Worm (Caenorhabditis elegans) whole organism, L3 larva: ENCODE results near the gene F36D3.16.

Experiments
- R02D3.7 ChIP-seq: fragments of 150-350 bp; optimal IDR thresholded peaks from 2 replicates; lab custom pipeline; 2014; ENCODE audit warnings: missing biosample characterization, missing genetic modification characterization
- ZK546.5 ChIP-seq: sonication (generic microtip); optimal IDR thresholded peaks from 2 replicates; lab custom pipeline; 2017; ENCODE audit warnings: missing biosample characterization, missing genetic modification characterization
- aly-2 ChIP-seq: fragments of 150-350 bp; optimal IDR thresholded peaks from 2 replicates; lab custom pipeline; 2014; ENCODE audit warnings: missing biosample characterization, missing genetic modification characterization
- ama-1 ChIP-seq: fragments of 150-350 bp; optimal IDR thresholded peaks from 2 replicates; lab custom pipeline; 2018
- ceh-16 ChIP-seq: sonication (generic microtip); optimal IDR thresholded peaks from 2 replicates; lab custom pipeline; 2017; ENCODE audit warnings: missing biosample characterization, missing genetic modification characterization
- ceh-28 ChIP-seq: fragments of 150-350 bp; optimal IDR thresholded peaks from 2 replicates; lab custom pipeline; 2014; ENCODE audit warnings: missing biosample characterization, missing genetic modification reagents, missing genetic modification characterization
- ceh-9 ChIP-seq: sonication (generic microtip); optimal IDR thresholded peaks from 2 replicates; lab custom pipeline; 2018; ENCODE audit warnings: missing biosample characterization, missing genetic modification characterization
- egl-27 ChIP-seq: sonication (generic microtip); optimal IDR thresholded peaks from 4 replicates; lab custom pipeline; 2017; ENCODE audit warnings: missing biosample characterization, missing genetic modification reagents, missing genetic modification characterization
- egl-5 ChIP-seq: fragments of 150-350 bp; optimal IDR thresholded peaks from 2 replicates; lab custom pipeline; 2017; ENCODE audit warnings: missing biosample characterization, missing genetic modification reagents, missing genetic modification characterization, inconsistent platforms
- elt-1 ChIP-seq: fragments of 150-350 bp; optimal IDR thresholded peaks from 2 replicates; lab custom pipeline; 2014; ENCODE audit warnings: missing biosample characterization, missing genetic modification characterization
- elt-2 ChIP-seq: sonication (generic microtip); optimal IDR thresholded peaks from 2 replicates; lab custom pipeline; 2016; ENCODE audit warnings: missing genetic modification reagents, mild to moderate bottlenecking, missing genetic modification characterization, missing compliant biosample characterization
- elt-3 ChIP-seq, 3 experiments: fragments of 150-350 bp in 1 of 3; sonication (generic microtip) in 2 of 3; optimal IDR thresholded peaks; 2 replicates in 2 of 3; 4 replicates in 1 of 3; lab custom pipeline; 2014 to 2017; ENCODE audit warnings: missing biosample characterization in 3 of 3, missing genetic modification characterization in 3 of 3
- eor-1 ChIP-seq, 2 experiments: fragments of 150-350 bp; optimal IDR thresholded peaks; 2 replicates each; lab custom pipeline; 2014 to 2018; ENCODE audit warnings: missing biosample characterization in 2 of 2, missing genetic modification characterization in 2 of 2
- fkh-10 ChIP-seq: sonication (generic microtip); optimal IDR thresholded peaks from 2 replicates; lab custom pipeline; 2017; ENCODE audit warnings: missing biosample characterization, missing genetic modification reagents, missing genetic modification characterization
- fkh-2 ChIP-seq: fragments of 150-350 bp; optimal IDR thresholded peaks from 2 replicates; lab custom pipeline; 2014; ENCODE audit warnings: missing biosample characterization, missing genetic modification reagents, missing genetic modification characterization
- fos-1 ChIP-seq: fragments of 150-350 bp; optimal IDR thresholded peaks from 2 replicates; lab custom pipeline; 2014; ENCODE audit warnings: missing biosample characterization, missing genetic modification characterization
- hmg-11 ChIP-seq: sonication (generic microtip); optimal IDR thresholded peaks from 2 replicates; lab custom pipeline; 2016; ENCODE audit warnings: missing genetic modification characterization, missing compliant biosample characterization
- jun-1 ChIP-seq: fragments of 150-350 bp; optimal IDR thresholded peaks from 2 replicates; lab custom pipeline; 2014; ENCODE audit warnings: missing biosample characterization, missing genetic modification reagents, missing genetic modification characterization
- lin-15B ChIP-seq: fragments of 150-350 bp; optimal IDR thresholded peaks from 2 replicates; lab custom pipeline; 2014; ENCODE audit warnings: missing biosample characterization, missing genetic modification characterization
- lin-39 ChIP-seq: fragments of 150-350 bp; optimal IDR thresholded peaks from 2 replicates; lab custom pipeline; 2018; ENCODE audit warnings: missing biosample characterization, missing genetic modification reagents, missing genetic modification characterization
- lsy-12 ChIP-seq: sonication (generic microtip); optimal IDR thresholded peaks from 2 replicates; lab custom pipeline; 2016; ENCODE audit warnings: mild to moderate bottlenecking, missing genetic modification characterization, missing compliant biosample characterization
- mdl-1 ChIP-seq: fragments of 150-350 bp; optimal IDR thresholded peaks from 2 replicates; lab custom pipeline; 2014; ENCODE audit warnings: missing biosample characterization, missing genetic modification characterization
- mml-1 ChIP-seq: fragments of 150-350 bp; sonication (generic microtip); optimal IDR thresholded peaks from 3 replicates; lab custom pipeline; 2014; ENCODE audit warnings: missing biosample characterization, missing genetic modification characterization
- nfya-1 ChIP-seq: sonication (generic microtip); optimal IDR thresholded peaks from 2 replicates; lab custom pipeline; 2017; ENCODE audit warnings: missing genetic modification characterization, mild to moderate bottlenecking, missing compliant biosample characterization, antibody characterized with exemption, moderate library complexity; ENCODE audit not compliant: insufficient read depth
- nhr-11 ChIP-seq: fragments of 150-350 bp; optimal IDR thresholded peaks from 2 replicates; lab custom pipeline; 2014; ENCODE audit warnings: missing biosample characterization, missing genetic modification characterization
- nhr-237 ChIP-seq: fragments of 150-350 bp; optimal IDR thresholded peaks from 2 replicates; lab custom pipeline; 2014; ENCODE audit warnings: missing biosample characterization, missing genetic modification characterization
- nhr-25 ChIP-seq: sonication (generic microtip); optimal IDR thresholded peaks from 2 replicates; lab custom pipeline; 2017; ENCODE audit warnings: missing biosample characterization, missing genetic modification characterization
- nhr-28 ChIP-seq: fragments of 150-350 bp; optimal IDR thresholded peaks from 2 replicates; lab custom pipeline; 2014; ENCODE audit warnings: missing biosample characterization, missing genetic modification characterization
- nhr-43 ChIP-seq: sonication (generic microtip); optimal IDR thresholded peaks from 2 replicates; lab custom pipeline; 2016; ENCODE audit warnings: mild to moderate bottlenecking, missing genetic modification characterization, missing compliant biosample characterization; ENCODE audit not compliant: poor library complexity, severe bottlenecking
- nhr-76 ChIP-seq: fragments of 150-350 bp; sonication (generic microtip); optimal IDR thresholded peaks from 5 replicates; lab custom pipeline; 2014; ENCODE audit warnings: missing biosample characterization, missing genetic modification characterization
- nhr-77 ChIP-seq: fragments of 150-350 bp; optimal IDR thresholded peaks from 2 replicates; lab custom pipeline; 2014; ENCODE audit warnings: missing biosample characterization, missing genetic modification characterization
- pha-4 ChIP-seq: fragments of 150-350 bp; optimal IDR thresholded peaks from 2 replicates; lab custom pipeline; 2014; ENCODE audit warnings: missing biosample characterization, missing genetic modification reagents, missing genetic modification characterization
- pqm-1 ChIP-seq: fragments of 150-350 bp; optimal IDR thresholded peaks from 2 replicates; lab custom pipeline; 2017; ENCODE audit warnings: missing biosample characterization, missing genetic modification characterization, inconsistent platforms
- skn-1 ChIP-seq: fragments of 150-350 bp; optimal IDR thresholded peaks from 2 replicates; lab custom pipeline; 2014; ENCODE audit warnings: missing biosample characterization, missing genetic modification characterization
- snpc-4 ChIP-seq: fragments of 150-350 bp; optimal IDR thresholded peaks from 2 replicates; lab custom pipeline; 2014; ENCODE audit warnings: missing biosample characterization, missing genetic modification characterization
- tbx-2 ChIP-seq: sonication (generic microtip); optimal IDR thresholded peaks from 2 replicates; lab custom pipeline; 2016; ENCODE audit warnings: mild to moderate bottlenecking, missing genetic modification characterization, missing compliant biosample characterization
- unc-39 ChIP-seq: sonication (generic microtip); optimal IDR thresholded peaks from 4 replicates; lab custom pipeline; 2017; ENCODE audit warnings: missing biosample characterization, missing genetic modification characterization
- unc-62 ChIP-seq: fragments of 150-350 bp; sonication (generic microtip); optimal IDR thresholded peaks from 4 replicates; lab custom pipeline; 2014; ENCODE audit warnings: missing biosample characterization, missing genetic modification reagents, missing genetic modification characterization
- zag-1 ChIP-seq: fragments of 150-350 bp; optimal IDR thresholded peaks from 2 replicates; lab custom pipeline; 2014; ENCODE audit warnings: missing biosample characterization, missing genetic modification characterization
- ztf-11 ChIP-seq: fragments of 150-350 bp; optimal IDR thresholded peaks from 2 replicates; lab custom pipeline; 2014; ENCODE audit warnings: missing biosample characterization, missing genetic modification characterization
- ztf-4 ChIP-seq: fragments of 150-350 bp; optimal IDR thresholded peaks from 2 replicates; lab custom pipeline; 2014; ENCODE audit warnings: missing biosample characterization, missing genetic modification characterization

Gene F36D3.16

ce11 chrV:16499006-16499405, 28.9 kb upstream of the F36D3.16 start, which contains the start of gene F36D3.1:
Gene F36D3.1, plus strand, starts transcription at chrV:16499352.
- peak; percentile 36 for TF ChIP-seq ceh-28 (tag; lab: Kevin White, UChicago)
- peak; percentile 70 for TF ChIP-seq snpc-4 (tag; lab: Kevin White, UChicago)
- no peak for TF ChIP-seq fkh-10
- TF ChIP-seq nfya-1 (tag; lab: Kevin White, UChicago), result peak; percentile 70
- TF ChIP-seq nhr-25 (tag; lab: Kevin White, UChicago), result no peak
- TF ChIP-seq egl-5 (tag; lab: Kevin White, UChicago), result no peak
- TF ChIP-seq fkh-2 (tag; lab: Kevin White, UChicago), result no peak
- TF ChIP-seq unc-62 (GFP tag; lab: Kevin White, UChicago), result no peak
- peak; percentile 19 for TF ChIP-seq elt-2 (tag; lab: Kevin White, UChicago)
- peak; percentile 22 for TF ChIP-seq hmg-11
- peak; percentile 15 for TF ChIP-seq skn-1 (tag; lab: Kevin White, UChicago)
- no peak for TF ChIP-seq jun-1 (tag; lab: Kevin White, UChicago)
- TF ChIP-seq pha-4 (tag; lab: Kevin White, UChicago), result peak; percentile 58
- TF ChIP-seq lin-15B (tag; lab: Kevin White, UChicago), result peak; percentile 64
- no peak for TF ChIP-seq egl-27 (tag; lab: Kevin White, UChicago)
- TF ChIP-seq tbx-2 (tag; lab: Kevin White, UChicago), result no peak

ce11 chrV:16503164-16503563, 24.7 kb upstream of the F36D3.16 start, which contains the start of gene F36D3.14:
Gene F36D3.14, minus strand, starts transcription at chrV:16503264.
- TF ChIP-seq unc-39 (tag; lab: Kevin White, UChicago), result no peak
- no peak for TF ChIP-seq ZK546.5 (tag; lab: Kevin White, UChicago)
- no peak for TF ChIP-seq skn-1 (tag; lab: Kevin White, UChicago)
- TF ChIP-seq snpc-4 (tag; lab: Kevin White, UChicago), result no peak
- no peak for TF ChIP-seq aly-2 (tag; lab: Kevin White, UChicago)
- no peak for TF ChIP-seq mdl-1 (tag; lab: Kevin White, UChicago)
- no peak for TF ChIP-seq lin-39 (tag; lab: Kevin White, UChicago)
- no peak for TF ChIP-seq fkh-10
- no peak for TF ChIP-seq lsy-12
- TF ChIP-seq ceh-28 (tag; lab: Kevin White, UChicago), result no peak

ce11 chrV:16505828-16506227, 22.1 kb upstream of the F36D3.16 start, which contains the start of gene nhr-54:
Gene nhr-54, minus strand, starts transcription at chrV:16505928.
- TF ChIP-seq tbx-2 (tag; lab: Kevin White, UChicago), result no peak
- TF ChIP-seq lin-39 (tag; lab: Kevin White, UChicago), result no peak
- no peak for TF ChIP-seq mdl-1 (tag; lab: Kevin White, UChicago)
- no peak for TF ChIP-seq skn-1 (tag; lab: Kevin White, UChicago)
- no peak for TF ChIP-seq fkh-10
- no peak for TF ChIP-seq unc-39 (tag; lab: Kevin White, UChicago)
- no peak for TF ChIP-seq nhr-28 (tag; lab: Kevin White, UChicago)
- TF ChIP-seq snpc-4 (tag; lab: Kevin White, UChicago), result no peak
- no peak for TF ChIP-seq ceh-9 (tag; lab: Kevin White, UChicago)
- TF ChIP-seq elt-1 (tag; lab: Kevin White, UChicago), result no peak
- TF ChIP-seq pqm-1, result no peak
- no peak for TF ChIP-seq R02D3.7 (tag; lab: Kevin White, UChicago)
- TF ChIP-seq nhr-11 (tag; lab: Kevin White, UChicago), result no peak
- TF ChIP-seq mml-1, result no peak
- TF ChIP-seq nhr-25 (tag; lab: Kevin White, UChicago), result no peak
- TF ChIP-seq ceh-16 (tag; lab: Kevin White, UChicago), result no peak
- TF ChIP-seq zag-1 (tag; lab: Kevin White, UChicago), result no peak
- TF ChIP-seq, all 47 proteins: peak for 0

ce11 chrV:16506650-16507049, 21.2 kb upstream of the F36D3.16 start:
- TF ChIP-seq nhr-25 (tag; lab: Kevin White, UChicago) (no peak), pha-4 (tag; lab: Kevin White, UChicago) (peak; percentile 49), zag-1 (tag; lab: Kevin White, UChicago) (no peak), nhr-77 (tag; lab: Kevin White, UChicago) (no peak), mdl-1 (tag; lab: Kevin White, UChicago) (no peak)
- TF ChIP-seq, all 47 proteins: peak for 1

ce11 chrV:16508667-16509066, 19.2 kb upstream of the F36D3.16 start, which contains the start of gene srr-3:
Gene srr-3, minus strand, starts transcription at chrV:16508767.
- TF ChIP-seq lin-39 (tag; lab: Kevin White, UChicago) (no peak), fos-1 (tag; lab: Kevin White, UChicago) (no peak), elt-3 (tag; optimal IDR thresholded peaks at IDR 0.05; lab: Kevin White, UChicago) (no peak), nhr-43 (no peak), nhr-76 (tag; lab: Kevin White, UChicago) (no peak), eor-1 (tag; optimal IDR thresholded peaks at IDR 0.05; lab: Kevin White, UChicago) (no peak), ceh-9 (tag; lab: Kevin White, UChicago) (no peak), fkh-10 (no peak), ama-1 (lab: Kevin White, UChicago) (no peak), jun-1 (tag; lab: Kevin White, UChicago) (no peak), ZK546.5 (tag; lab: Kevin White, UChicago) (no peak), nhr-237 (no peak), snpc-4 (tag; lab: Kevin White, UChicago) (no peak), nhr-77 (tag; lab: Kevin White, UChicago) (no peak), ztf-11 (tag; lab: Kevin White, UChicago) (no peak), nhr-11 (tag; lab: Kevin White, UChicago) (no peak), lsy-12 (no peak), tbx-2 (tag; lab: Kevin White, UChicago) (no peak), ceh-28 (tag; lab: Kevin White, UChicago) (no peak), ztf-4 (tag; lab: Kevin White, UChicago) (no peak)
